Worm (Caenorhabditis elegans) whole organism, young adult: Measurements from ENCODE around the gene dos-3.

Source experiments
- B0019.2 ChIP-seq: fragments of 200-800 bp; sonication (Bioruptor generic); conservative IDR thresholded peaks from 2 replicates; pipeline ENCODE4 v1.3.6; 2022; ENCODE audit warnings: missing genetic modification reagents, missing genetic modification characterization, missing compliant biosample characterization
- B0035.1 ChIP-seq: sonication (generic microtip); optimal IDR thresholded peaks from 2 replicates; lab custom pipeline; 2016; ENCODE audit warnings: missing genetic modification characterization, mild to moderate bottlenecking, missing compliant biosample characterization, missing genotype, missing genetic modification reagents
- B0336.3 ChIP-seq: fragments of 200-800 bp; sonication (Bioruptor generic); IDR thresholded peaks from 2 replicates; pipeline ENCODE4 v1.3.6; 2022; ENCODE audit warnings: missing genetic modification characterization, missing compliant biosample characterization
- C17E4.6 ChIP-seq: fragments of 200-800 bp; sonication (Bioruptor generic); IDR thresholded peaks from 2 replicates; pipeline ENCODE4 v1.3.6; 2022; ENCODE audit warnings: missing genetic modification reagents, missing genetic modification characterization, missing compliant biosample characterization
- F10E7.11 ChIP-seq: sonication (generic microtip); optimal IDR thresholded peaks from 2 replicates; lab custom pipeline; 2017; ENCODE audit warnings: mild to moderate bottlenecking, missing genetic modification characterization, moderate library complexity, missing compliant biosample characterization
- F49E8.2 ChIP-seq: sonication (generic microtip); optimal IDR thresholded peaks from 3 replicates; lab custom pipeline; 2017; ENCODE audit warnings: missing genetic modification characterization, mild to moderate bottlenecking, missing compliant biosample characterization, antibody characterized with exemption, moderate library complexity; ENCODE audit not compliant: insufficient read depth
- F57A8.1 ChIP-seq: fragments of 200-800 bp; sonication (Bioruptor generic); optimal IDR thresholded peaks from 2 replicates; lab custom pipeline; 2018; ENCODE audit warnings: mild to moderate bottlenecking, missing genetic modification characterization, moderate library complexity, missing compliant biosample characterization
- T26A5.8 ChIP-seq: sonication (generic microtip); optimal IDR thresholded peaks from 2 replicates; lab custom pipeline; 2016; ENCODE audit warnings: missing genetic modification characterization, missing compliant biosample characterization
- Y79H2A.3 ChIP-seq: fragments of 200-800 bp; sonication (Bioruptor generic); conservative IDR thresholded peaks from 2 replicates; pipeline ENCODE4 v1.3.6; 2022; ENCODE audit warnings: missing genetic modification reagents, missing genetic modification characterization, missing compliant biosample characterization
- Y95B8A.8 ChIP-seq: fragments of 200-800 bp; sonication (Bioruptor generic); IDR thresholded peaks from 2 replicates; pipeline ENCODE4 v1.3.6; 2022; ENCODE audit warnings: missing genetic modification reagents, missing genetic modification characterization, missing compliant biosample characterization
- aptf-2 ChIP-seq: fragments of 200-800 bp; sonication (Bioruptor generic); conservative IDR thresholded peaks from 2 replicates; pipeline ENCODE4 v1.3.6; 2022; ENCODE audit warnings: missing genetic modification reagents, missing genetic modification characterization, missing compliant biosample characterization
- attf-5 ChIP-seq: fragments of 200-800 bp; sonication (Bioruptor generic); optimal IDR thresholded peaks from 2 replicates; lab custom pipeline; 2018; ENCODE audit warnings: mild to moderate bottlenecking, missing genetic modification characterization, missing compliant biosample characterization
- attf-6 ChIP-seq: fragments of 200-800 bp; sonication (Bioruptor generic); IDR thresholded peaks from 2 replicates; pipeline ENCODE4 v1.3.6; 2022; ENCODE audit warnings: missing genetic modification reagents, missing genetic modification characterization, missing compliant biosample characterization
- bed-1 ChIP-seq: fragments of 200-800 bp; sonication (Bioruptor generic); IDR thresholded peaks from 2 replicates; pipeline ENCODE4 v1.3.6; 2022; ENCODE audit warnings: missing genetic modification reagents, missing genetic modification characterization, missing compliant biosample characterization
- bed-2 ChIP-seq: fragments of 200-800 bp; sonication (Bioruptor generic); IDR thresholded peaks from 2 replicates; pipeline ENCODE4 v1.3.6; 2022; ENCODE audit warnings: missing genetic modification reagents, missing genetic modification characterization, missing compliant biosample characterization
- ceh-27 ChIP-seq: fragments of 200-800 bp; sonication (Bioruptor generic); optimal IDR thresholded peaks from 2 replicates; lab custom pipeline; 2018; ENCODE audit warnings: mild to moderate bottlenecking, missing genetic modification characterization, moderate library complexity, missing compliant biosample characterization
- ceh-58 ChIP-seq: fragments of 200-800 bp; sonication (Bioruptor generic); IDR thresholded peaks from 2 replicates; pipeline ENCODE4 v1.3.6; 2022; ENCODE audit warnings: missing genetic modification characterization, missing compliant biosample characterization
- ceh-79 ChIP-seq: sonication (generic microtip); optimal IDR thresholded peaks from 2 replicates; lab custom pipeline; 2017; ENCODE audit warnings: mild to moderate bottlenecking, missing genetic modification characterization, missing compliant biosample characterization
- chd-7 ChIP-seq: sonication (generic microtip); optimal IDR thresholded peaks from 2 replicates; lab custom pipeline; 2016; ENCODE audit warnings: mild to moderate bottlenecking, missing genetic modification characterization, moderate library complexity, missing compliant biosample characterization
- dpl-1 ChIP-seq: fragments of 150-350 bp; optimal IDR thresholded peaks from 2 replicates; lab custom pipeline; 2014; ENCODE audit warnings: missing biosample characterization, missing genetic modification reagents, missing genetic modification characterization
- efl-1 ChIP-seq: fragments of 150-350 bp; optimal IDR thresholded peaks from 2 replicates; lab custom pipeline; 2014; ENCODE audit warnings: missing biosample characterization, missing genetic modification reagents, missing genetic modification characterization
- egl-18 ChIP-seq: fragments of 200-800 bp; sonication (Bioruptor generic); IDR thresholded peaks from 2 replicates; pipeline ENCODE4 v1.3.6; 2022; ENCODE audit warnings: missing genetic modification reagents, missing genetic modification characterization, missing compliant biosample characterization
- hlh-26 ChIP-seq: fragments of 200-800 bp; sonication (Bioruptor generic); conservative IDR thresholded peaks from 2 replicates; pipeline ENCODE4 v1.3.6; 2022; ENCODE audit warnings: missing genetic modification reagents, missing genetic modification characterization, missing compliant biosample characterization
- hmg-1.2 ChIP-seq: fragments of 200-800 bp; sonication (Bioruptor generic); IDR thresholded peaks from 2 replicates; pipeline ENCODE4 v1.3.6; 2022; ENCODE audit warnings: missing genetic modification reagents, missing genetic modification characterization, missing compliant biosample characterization
- hmg-20 ChIP-seq: fragments of 200-800 bp; sonication (Bioruptor generic); IDR thresholded peaks from 2 replicates; pipeline ENCODE4 v1.3.6; 2022; ENCODE audit warnings: missing genetic modification reagents, missing genetic modification characterization, missing compliant biosample characterization
- lin-35 ChIP-seq, 3 experiments: fragments of 150-350 bp in 2 of 3; sonication (generic microtip) in 1 of 3; optimal IDR thresholded peaks; 2 replicates each; lab custom pipeline; 2014 to 2018; ENCODE audit warnings: missing biosample characterization in 3 of 3, missing genetic modification characterization in 3 of 3, missing genetic modification reagents in 3 of 3
- lin-54 ChIP-seq: fragments of 200-800 bp; sonication (Bioruptor generic); optimal IDR thresholded peaks from 2 replicates; lab custom pipeline; 2018; ENCODE audit warnings: mild to moderate bottlenecking, missing genetic modification characterization, missing compliant biosample characterization
- lir-1 ChIP-seq: fragments of 200-800 bp; sonication (Bioruptor generic); conservative IDR thresholded peaks from 2 replicates; pipeline ENCODE4 v1.3.6; 2022; ENCODE audit warnings: missing genetic modification reagents, missing genetic modification characterization, missing compliant biosample characterization
- lsl-1 ChIP-seq: fragments of 200-800 bp; sonication (Bioruptor generic); optimal IDR thresholded peaks from 2 replicates; lab custom pipeline; 2018; ENCODE audit warnings: mild to moderate bottlenecking, missing genetic modification characterization, moderate library complexity, missing compliant biosample characterization
- lsy-27 ChIP-seq: sonication (generic microtip); optimal IDR thresholded peaks from 2 replicates; lab custom pipeline; 2017; ENCODE audit warnings: missing genetic modification characterization, mild to moderate bottlenecking, missing compliant biosample characterization, antibody characterized with exemption, missing genotype, borderline replicate concordance; ENCODE audit not compliant: insufficient read depth
- madf-10 ChIP-seq: sonication (generic microtip); optimal IDR thresholded peaks from 2 replicates; lab custom pipeline; 2016; ENCODE audit warnings: mild to moderate bottlenecking, missing genetic modification characterization, missing compliant biosample characterization
- madf-3 ChIP-seq: fragments of 200-800 bp; sonication (Bioruptor generic); IDR thresholded peaks from 2 replicates; pipeline ENCODE4 v1.3.6; 2022; ENCODE audit warnings: missing genetic modification reagents, missing genetic modification characterization, missing compliant biosample characterization
- nfya-1 ChIP-seq: sonication (generic microtip); optimal IDR thresholded peaks from 2 replicates; lab custom pipeline; 2017; ENCODE audit warnings: antibody characterized with exemption, missing compliant biosample characterization, missing genetic modification characterization, borderline replicate concordance; ENCODE audit not compliant: insufficient read depth
- nfya-2 ChIP-seq: fragments of 200-800 bp; sonication (Bioruptor generic); IDR thresholded peaks from 2 replicates; pipeline ENCODE4 v1.3.6; 2022; ENCODE audit warnings: missing genetic modification reagents, missing genetic modification characterization, missing compliant biosample characterization
- rcor-1 ChIP-seq: fragments of 200-800 bp; sonication (Bioruptor generic); IDR thresholded peaks from 2 replicates; pipeline ENCODE4 v1.3.6; 2022; ENCODE audit warnings: missing genetic modification reagents, missing genetic modification characterization, missing compliant biosample characterization
- rec-8 ChIP-seq, 2 experiments: sonication (generic microtip); optimal IDR thresholded peaks; 2 replicates each; lab custom pipeline; 2016; ENCODE audit warnings: mild to moderate bottlenecking in 2 of 2, missing genetic modification characterization in 2 of 2, missing genetic modification reagents in 2 of 2, missing genotype in 2 of 2, missing biosample characterization in 1 of 2, missing compliant biosample characterization in 1 of 2, moderate library complexity in 1 of 2
- repo-1 ChIP-seq: sonication (generic microtip); optimal IDR thresholded peaks from 2 replicates; lab custom pipeline; 2017; ENCODE audit warnings: mild to moderate bottlenecking, missing genetic modification characterization, missing compliant biosample characterization
- snpc-3.4 ChIP-seq: sonication (generic microtip); optimal IDR thresholded peaks from 2 replicates; lab custom pipeline; 2017; ENCODE audit warnings: missing genetic modification characterization, mild to moderate bottlenecking, missing compliant biosample characterization, antibody characterized with exemption, moderate library complexity, missing genotype, missing genetic modification reagents
- somi-1 ChIP-seq: fragments of 200-800 bp; sonication (Bioruptor generic); optimal IDR thresholded peaks from 2 replicates; lab custom pipeline; 2018; ENCODE audit warnings: mild to moderate bottlenecking, missing genetic modification characterization, missing compliant biosample characterization
- tbp1 ChIP-seq: fragments of 200-800 bp; sonication (Bioruptor generic); optimal IDR thresholded peaks from 2 replicates; lab custom pipeline; 2018; ENCODE audit warnings: mild to moderate bottlenecking, missing genetic modification characterization, missing compliant biosample characterization
- tlf-1 ChIP-seq: fragments of 200-800 bp; sonication (Bioruptor generic); optimal IDR thresholded peaks from 2 replicates; lab custom pipeline; 2018; ENCODE audit warnings: mild to moderate bottlenecking, missing genetic modification characterization, missing compliant biosample characterization
- unc-62 ChIP-seq: fragments of 150-350 bp; optimal IDR thresholded peaks from 2 replicates; lab custom pipeline; 2014; ENCODE audit warnings: missing biosample characterization, missing genetic modification reagents, missing genetic modification characterization
- zim-3 ChIP-seq: sonication (generic microtip); optimal IDR thresholded peaks from 2 replicates; lab custom pipeline; 2017; ENCODE audit warnings: mild to moderate bottlenecking, missing genetic modification characterization, moderate library complexity, missing compliant biosample characterization
- ztf-25 ChIP-seq: fragments of 200-800 bp; sonication (Bioruptor generic); IDR thresholded peaks from 2 replicates; pipeline ENCODE4 v1.3.6; 2022; ENCODE audit warnings: missing genetic modification reagents, missing genetic modification characterization, missing compliant biosample characterization
- ztf-26 ChIP-seq: sonication (generic microtip); optimal IDR thresholded peaks from 2 replicates; lab custom pipeline; 2017; ENCODE audit warnings: missing genetic modification characterization, missing compliant biosample characterization
- ztf-28 ChIP-seq: fragments of 200-800 bp; sonication (Bioruptor generic); IDR thresholded peaks from 2 replicates; pipeline ENCODE4 v1.3.6; 2022; ENCODE audit warnings: missing genetic modification reagents, missing genetic modification characterization, missing compliant biosample characterization
- ztf-6 ChIP-seq: fragments of 200-800 bp; sonication (Bioruptor generic); IDR thresholded peaks from 2 replicates; pipeline ENCODE4 v1.3.6; 2022; ENCODE audit warnings: missing genetic modification reagents, missing genetic modification characterization, missing compliant biosample characterization

dos-3 gene

DNA sequence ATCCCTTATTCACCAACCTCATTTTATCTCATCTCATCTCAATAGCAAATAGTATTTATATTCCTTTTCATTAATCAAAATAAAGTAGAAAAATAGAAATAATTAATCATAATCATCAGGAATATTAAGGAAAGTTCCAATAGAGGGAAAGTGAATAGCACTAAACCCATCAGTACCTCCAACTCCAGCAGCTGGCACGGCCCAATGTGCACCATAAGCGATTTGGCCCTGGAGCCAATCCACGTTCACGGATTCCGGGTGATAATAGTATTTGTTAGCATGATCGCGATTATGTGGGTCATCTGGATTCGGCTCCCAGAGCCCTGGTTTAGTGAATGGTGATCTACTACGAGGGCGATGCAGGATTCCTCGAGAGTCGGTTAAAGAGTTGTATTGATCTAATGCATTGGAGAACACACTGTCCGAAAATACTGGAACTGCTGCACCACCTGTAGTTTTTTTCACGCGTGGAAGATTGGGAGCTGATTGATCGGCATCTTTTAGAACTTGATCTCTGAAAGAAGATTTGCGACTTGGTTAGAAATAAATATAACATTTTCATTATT, 3.6 kb downstream of the dos-3 start (continued):
- TF ChIP-seq lsl-1 (GFP tag; lab: Kevin White, UChicago), result peak; percentile 23
- TF ChIP-seq rec-8 (tag; optimal IDR thresholded peaks at IDR 0.05; lab: Kevin White, UChicago), result no peak
- no peak for TF ChIP-seq dpl-1
- TF ChIP-seq attf-5 (GFP tag; lab: Kevin White, UChicago), result peak; percentile 86
- TF ChIP-seq B0336.3 (GFP tag; lab: Robert Waterston, UW), result peak; percentile 99
- peak; percentile 88 for TF ChIP-seq ztf-26
- TF ChIP-seq lir-1 (GFP tag; lab: Robert Waterston, UW), result peak; percentile 77; the same call in 1 of the 2 replicates
- no peak for TF ChIP-seq ztf-28 (GFP tag; lab: Robert Waterston, UW)
- peak; percentile 81 for TF ChIP-seq ceh-27 (GFP tag; lab: Kevin White, UChicago)
- TF ChIP-seq lin-35 (GFP tag; optimal IDR thresholded peaks at IDR 0.05; lab: Kevin White, UChicago), result peak in 2 of 3 experiments; percentile 36 to 47
- TF ChIP-seq nfya-2, result peak; percentile 93; the same call in 1 of the 2 replicates
- TF ChIP-seq madf-3, result peak; percentile 94
- TF ChIP-seq unc-62, result no peak
- TF ChIP-seq tbp1 (GFP tag; lab: Kevin White, UChicago), result peak; percentile 74
- peak; percentile 70 for TF ChIP-seq lin-54 (GFP tag; lab: Kevin White, UChicago)
- TF ChIP-seq B0019.2 (GFP tag; lab: Robert Waterston, UW), result 0 out of 2 replicates have a peak, but pooled peaks have one; percentile 36
- TF ChIP-seq madf-10, result peak; percentile 81
- TF ChIP-seq lsy-27, result no peak
- TF ChIP-seq F49E8.2 (tag; lab: Kevin White, UChicago), result no peak
- TF ChIP-seq T26A5.8 (tag; lab: Kevin White, UChicago), result peak; percentile 97
- no peak for TF ChIP-seq nfya-1 (tag; lab: Kevin White, UChicago)
- TF ChIP-seq repo-1 (tag; lab: Kevin White, UChicago), result peak; percentile 99
- TF ChIP-seq B0035.1 (tag; lab: Kevin White, UChicago), result peak; percentile 87
- no peak for TF ChIP-seq efl-1 (GFP tag; lab: Kevin White, UChicago)
- peak; percentile 74 for TF ChIP-seq hmg-1.2 (GFP tag; lab: Robert Waterston, UW)
- TF ChIP-seq Y79H2A.3, result peak; percentile 90
- TF ChIP-seq Y95B8A.8 (GFP tag; lab: Robert Waterston, UW), result peak; percentile 91
- TF ChIP-seq chd-7 (tag; lab: Kevin White, UChicago), result peak; percentile 99
- TF ChIP-seq rcor-1 (GFP tag; lab: Robert Waterston, UW), result peak; percentile 83
- TF ChIP-seq aptf-2 (GFP tag; lab: Robert Waterston, UW), result peak; percentile 74
- peak; percentile 86 for TF ChIP-seq somi-1 (GFP tag; lab: Kevin White, UChicago)
- no peak for TF ChIP-seq hlh-26
- TF ChIP-seq C17E4.6 (GFP tag; lab: Robert Waterston, UW), result peak; percentile 93
- TF ChIP-seq F10E7.11 (tag; lab: Kevin White, UChicago), result peak; percentile 98
- TF ChIP-seq ztf-25 (GFP tag; lab: Robert Waterston, UW), result peak; percentile 92
- peak; percentile 92 for TF ChIP-seq ceh-79 (tag; lab: Kevin White, UChicago)
- TF ChIP-seq egl-18 (GFP tag; lab: Robert Waterston, UW), result peak; percentile 89
- TF ChIP-seq zim-3, result peak; percentile 100
- TF ChIP-seq F57A8.1, result no peak
- TF ChIP-seq bed-1, result peak; percentile 74; the same call in 1 of the 2 replicates
- TF ChIP-seq attf-6, result peak; percentile 68; the same call in 1 of the 2 replicates
- no peak for TF ChIP-seq bed-2
- peak; percentile 92 for TF ChIP-seq tlf-1 (GFP tag; lab: Kevin White, UChicago)
- TF ChIP-seq hmg-20, result peak; percentile 75
- TF ChIP-seq ztf-6 (GFP tag; lab: Robert Waterston, UW), result peak; percentile 43; the same call in 1 of the 2 replicates
- TF ChIP-seq snpc-3.4 (tag; lab: Kevin White, UChicago), result no peak
- peak; percentile 88; the same call in 1 of the 2 replicates for TF ChIP-seq ceh-58
